Fruit fly (Drosophila melanogaster) whole organism, embryonic: ENCODE results near the gene CG34181.

Experiments used
- Adf1 ChIP-seq: fragments of 200-800 bp; sonication (Bioruptor generic); IDR thresholded peaks from 2 replicates; pipeline ENCODE4 v1.3.6; 2022; ENCODE audit warnings: missing biosample characterization, missing genetic modification characterization
- CG10654 ChIP-seq: fragments of 200-800 bp; sonication (Bioruptor generic); optimal IDR thresholded peaks from 2 replicates; lab custom pipeline; 2016; ENCODE audit warnings: missing biosample characterization, missing genetic modification characterization
- CG10959 ChIP-seq: fragments of 200-800 bp; sonication (Bioruptor generic); IDR thresholded peaks from 2 replicates; pipeline ENCODE4 v1.3.6; 2022; ENCODE audit warnings: missing biosample characterization, missing genetic modification characterization
- CG12769 ChIP-seq: fragments of 200-800 bp; sonication (Bioruptor generic); optimal IDR thresholded peaks from 2 replicates; lab custom pipeline; 2019; ENCODE audit warnings: missing biosample characterization, mild to moderate bottlenecking, missing genetic modification characterization, moderate library complexity
- CG13894 ChIP-seq: fragments of 200-800 bp; sonication (Bioruptor generic); optimal IDR thresholded peaks from 3 replicates; lab custom pipeline; 2018; ENCODE audit warnings: missing biosample characterization, mild to moderate bottlenecking, missing genetic modification characterization, moderate library complexity
- CG15479 ChIP-seq: fragments of 200-800 bp; sonication (Bioruptor generic); optimal IDR thresholded peaks from 3 replicates; lab custom pipeline; 2019; ENCODE audit warnings: missing biosample characterization, mild to moderate bottlenecking, missing genetic modification characterization, moderate library complexity
- CG15601 ChIP-seq: fragments of 200-800 bp; sonication (Bioruptor generic); optimal IDR thresholded peaks from 3 replicates; lab custom pipeline; 2019; ENCODE audit warnings: missing biosample characterization, mild to moderate bottlenecking, missing genetic modification characterization, moderate library complexity
- CG18619 ChIP-seq: fragments of 200-800 bp; sonication (Bioruptor generic); optimal IDR thresholded peaks from 3 replicates; lab custom pipeline; 2017; ENCODE audit warnings: missing biosample characterization, mild to moderate bottlenecking, missing genetic modification characterization
- CG34376 ChIP-seq: fragments of 200-800 bp; sonication (Bioruptor generic); optimal IDR thresholded peaks from 2 replicates; lab custom pipeline; 2018; ENCODE audit warnings: missing biosample characterization, mild to moderate bottlenecking, missing genetic modification characterization
- CG5953 ChIP-seq: fragments of 200-800 bp; sonication (Bioruptor generic); IDR thresholded peaks from 2 replicates; pipeline ENCODE4 v1.3.6; 2022; ENCODE audit warnings: missing biosample characterization, missing genetic modification characterization
- CG6654 ChIP-seq: fragments of 200-800 bp; sonication (Bioruptor generic); optimal IDR thresholded peaks from 2 replicates; lab custom pipeline; 2017; ENCODE audit warnings: missing biosample characterization, mild to moderate bottlenecking, missing genetic modification characterization
- CG7372 ChIP-seq: fragments of 200-800 bp; sonication (Bioruptor generic); IDR thresholded peaks from 2 replicates; pipeline ENCODE4 v1.3.6; 2022; ENCODE audit warnings: missing biosample characterization, missing genetic modification characterization
- CG9437 ChIP-seq: fragments of 200-800 bp; sonication (Bioruptor generic); optimal IDR thresholded peaks from 2 replicates; lab custom pipeline; 2018; ENCODE audit warnings: missing biosample characterization, mild to moderate bottlenecking, missing genetic modification characterization
- CG9727 ChIP-seq: fragments of 200-800 bp; sonication (Bioruptor generic); optimal IDR thresholded peaks from 3 replicates; lab custom pipeline; 2017; ENCODE audit warnings: missing biosample characterization, mild to moderate bottlenecking, missing genetic modification characterization
- CG9817 ChIP-seq: fragments of 200-800 bp; sonication (Bioruptor generic); optimal IDR thresholded peaks from 2 replicates; lab custom pipeline; 2018; ENCODE audit warnings: missing biosample characterization, mild to moderate bottlenecking, missing genetic modification characterization, moderate library complexity
- CTCF ChIP-seq: fragments of 200-800 bp; sonication (Bioruptor generic); optimal IDR thresholded peaks from 2 replicates; lab custom pipeline; 2017; ENCODE audit warnings: missing biosample characterization, mild to moderate bottlenecking, missing genetic modification characterization, moderate library complexity
- HLH54F ChIP-seq: fragments of 200-800 bp; sonication (Bioruptor generic); optimal IDR thresholded peaks from 3 replicates; lab custom pipeline; 2016; ENCODE audit warnings: missing biosample characterization, missing genetic modification characterization
- Hmr ChIP-seq: fragments of 200-800 bp; sonication (Bioruptor generic); optimal IDR thresholded peaks from 3 replicates; lab custom pipeline; 2017; ENCODE audit warnings: mild to moderate bottlenecking, missing biosample characterization, missing genetic modification reagents, missing genetic modification characterization
- Hr3 ChIP-seq: fragments of 200-800 bp; sonication (Bioruptor generic); optimal IDR thresholded peaks from 3 replicates; lab custom pipeline; 2016; ENCODE audit warnings: missing biosample characterization, missing genetic modification characterization
- Lim3 ChIP-seq: fragments of 200-800 bp; sonication (Bioruptor generic); IDR thresholded peaks from 2 replicates; pipeline ENCODE4 v1.3.6; 2022; ENCODE audit warnings: missing biosample characterization, missing genetic modification characterization
- Med ChIP-seq: fragments of 200-800 bp; sonication (Bioruptor generic); peaks from one replicate; lab custom pipeline; 2016; ENCODE audit warnings: missing biosample characterization, missing genetic modification characterization, mild to moderate bottlenecking, inconsistent platforms, moderate library complexity
- Pdp1 ChIP-seq, 2 experiments: fragments of 200-800 bp; sonication (Bioruptor generic); optimal IDR thresholded peaks; 3 replicates each; lab custom pipeline; 2016; ENCODE audit warnings: missing biosample characterization in 2 of 2, missing genetic modification characterization in 2 of 2, mild to moderate bottlenecking in 1 of 2, moderate library complexity in 1 of 2
- Rfx ChIP-seq: fragments of 200-800 bp; sonication (Bioruptor generic); IDR thresholded peaks from 2 replicates; pipeline ENCODE4 v1.3.6; 2022; ENCODE audit warnings: missing biosample characterization, missing genetic modification characterization
- Xbp1 ChIP-seq: fragments of 200-800 bp; sonication (Bioruptor generic); optimal IDR thresholded peaks from 3 replicates; lab custom pipeline; 2016; ENCODE audit warnings: missing biosample characterization, mild to moderate bottlenecking, missing genetic modification characterization
- chinmo ChIP-seq: fragments of 200-800 bp; sonication (Bioruptor generic); IDR thresholded peaks from 4 replicates; pipeline ENCODE4 v1.3.6; 2022; ENCODE audit warnings: missing biosample characterization, missing genetic modification characterization; ENCODE audit not compliant: partially characterized antibody
- crp ChIP-seq, 2 experiments: fragments of 200-800 bp; sonication (Bioruptor generic); optimal IDR thresholded peaks; 2 replicates in 1 of 2; 3 replicates in 1 of 2; lab custom pipeline; 2017; ENCODE audit warnings: missing biosample characterization in 2 of 2, missing genetic modification characterization in 2 of 2, mild to moderate bottlenecking in 1 of 2, moderate library complexity in 1 of 2
- danr ChIP-seq: fragments of 200-800 bp; sonication (Bioruptor generic); IDR thresholded peaks from 2 replicates; pipeline ENCODE4 v1.3.6; 2022; ENCODE audit warnings: missing biosample characterization, missing genetic modification characterization
- exex ChIP-seq: fragments of 200-800 bp; sonication (Bioruptor generic); optimal IDR thresholded peaks from 4 replicates; lab custom pipeline; 2018; ENCODE audit warnings: missing biosample characterization, mild to moderate bottlenecking, missing genetic modification characterization, moderate library complexity
- grn ChIP-seq: fragments of 200-800 bp; sonication (Bioruptor generic); optimal IDR thresholded peaks from 3 replicates; lab custom pipeline; 2017; ENCODE audit warnings: missing biosample characterization, missing genetic modification characterization
- gro ChIP-seq: fragments of 200-800 bp; sonication (Bioruptor generic); optimal IDR thresholded peaks from 2 replicates; lab custom pipeline; 2016; ENCODE audit warnings: missing biosample characterization, missing genetic modification characterization
- hth ChIP-seq: fragments of >200 bp; optimal IDR thresholded peaks from 2 replicates; lab custom pipeline; 2017; ENCODE audit warnings: inconsistent platforms
- inv ChIP-seq: fragments of 200-800 bp; sonication (Bioruptor generic); IDR thresholded peaks from 2 replicates; pipeline ENCODE4 v1.3.6; 2022; ENCODE audit warnings: missing biosample characterization, missing genetic modification characterization; ENCODE audit not compliant: partially characterized antibody
- p53 ChIP-seq: fragments of 200-800 bp; sonication (Bioruptor generic); optimal IDR thresholded peaks from 2 replicates; lab custom pipeline; 2016; ENCODE audit warnings: missing biosample characterization, missing genetic modification characterization
- pita ChIP-seq: fragments of 200-800 bp; sonication (Bioruptor generic); optimal IDR thresholded peaks from 2 replicates; lab custom pipeline; 2017; ENCODE audit warnings: missing biosample characterization, mild to moderate bottlenecking, missing genetic modification characterization
- sima ChIP-seq: fragments of 200-800 bp; sonication (Bioruptor generic); optimal IDR thresholded peaks from 2 replicates; lab custom pipeline; 2016; ENCODE audit warnings: missing biosample characterization, missing genetic modification characterization
- sob ChIP-seq: fragments of 200-800 bp; sonication (Bioruptor generic); IDR thresholded peaks from 2 replicates; pipeline ENCODE4 v1.3.6; 2022; ENCODE audit warnings: missing biosample characterization, missing genetic modification characterization
- zen2 ChIP-seq: fragments of 200-800 bp; sonication (Bioruptor generic); IDR thresholded peaks from 3 replicates; pipeline ENCODE4 v1.3.6; 2022; ENCODE audit warnings: missing biosample characterization, missing genetic modification characterization; ENCODE audit not compliant: partially characterized antibody

Gene CG34181

dm6 chr2L:9333300-9333876 is 34.1 kb upstream of the CG34181 start, which contains the start of gene Eaat1:
Eaat1 (plus strand) TSS chr2L:9333567.
- TF ChIP-seq chinmo (GFP tag; lab: Robert Waterston, UW) (0 out of 4 replicates have a peak, but pooled peaks have one; percentile 14), hth (lab: Kevin White, UChicago) (no peak), Adf1 (GFP tag; lab: Robert Waterston, UW) (peak; percentile 90), CG9437 (GFP tag; lab: Kevin White, UChicago) (no peak), inv (GFP tag; lab: Robert Waterston, UW) (no peak), CG9817 (tag; lab: Kevin White, UChicago) (no peak), Med (peak; percentile 67), Xbp1 (no peak), Rfx (no peak), CG10654 (GFP tag; lab: Kevin White, UChicago) (no peak), CG7372 (GFP tag; lab: Robert Waterston, UW) (peak; percentile 66), Pdp1 (GFP tag; optimal IDR thresholded peaks at IDR 0.05; lab: Kevin White, UChicago) (peak in 1 of 2 experiments; percentile 3), Lim3 (GFP tag; lab: Robert Waterston, UW) (no peak), sob (no peak)

DNA sequence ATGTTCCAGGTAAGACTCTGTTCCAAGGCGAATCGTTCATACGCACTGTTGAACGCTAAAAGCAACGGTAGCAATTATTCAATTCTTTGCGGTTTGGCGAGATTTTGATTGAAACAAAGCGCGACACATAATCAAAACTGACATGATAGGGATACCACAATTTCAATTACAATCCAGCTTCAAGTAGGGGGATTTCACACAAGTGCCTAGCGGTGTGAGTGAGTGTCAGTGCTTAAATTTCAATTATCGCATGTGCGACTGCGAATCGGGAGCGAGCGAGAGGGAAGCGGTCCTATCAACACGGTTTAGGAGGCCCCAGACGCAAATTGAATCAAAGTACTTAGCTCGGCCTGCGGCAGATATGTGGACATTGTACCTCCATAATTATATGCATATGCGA is 28.6 kb upstream of the CG34181 start:
- peak; percentile 2 for TF ChIP-seq CG34376 (GFP tag; lab: Kevin White, UChicago)
- no peak for TF ChIP-seq zen2 (GFP tag; lab: Robert Waterston, UW)
- TF ChIP-seq crp (GFP tag; optimal IDR thresholded peaks at IDR 0.05; lab: Kevin White, UChicago): no peak
- TF ChIP-seq CG9727 (GFP tag; lab: Kevin White, UChicago): no peak
- TF ChIP-seq gro (GFP tag; lab: Kevin White, UChicago): no peak
- no peak for TF ChIP-seq Hmr (GFP tag; lab: Kevin White, UChicago)

DNA sequence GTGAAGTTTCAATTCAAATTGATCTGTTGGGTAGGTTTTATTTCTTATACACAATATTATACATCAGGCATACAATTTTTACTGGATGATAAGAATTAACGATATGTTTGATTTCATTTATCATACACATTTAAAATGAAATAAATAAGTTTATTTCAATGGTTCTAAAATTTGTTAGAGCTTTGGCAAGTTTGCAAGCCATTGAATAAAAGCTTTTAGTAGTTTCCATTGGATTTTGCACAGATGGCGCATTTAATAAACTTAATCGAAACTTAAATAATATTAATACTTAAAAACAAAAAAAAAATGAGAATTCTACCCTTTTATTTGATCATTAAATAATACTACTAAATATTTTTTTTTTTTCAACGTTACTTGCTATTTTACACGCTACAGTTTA is 25.5 kb upstream of the CG34181 start:
- TF ChIP-seq danr (GFP tag; lab: Robert Waterston, UW) (no peak), grn (no peak), CTCF (GFP tag; lab: Kevin White, UChicago) (peak; percentile 88), CG6654 (GFP tag; lab: Kevin White, UChicago) (peak; percentile 91), CG13894 (tag; lab: Kevin White, UChicago) (peak; percentile 14)

dm6 chr2L:9342532-9342931 is 24.9 kb upstream of the CG34181 start, which contains the start of gene CG3748:
CG3748 (plus strand) TSS chr2L:9342832.
- TF ChIP-seq pita (no peak), exex (tag; lab: Kevin White, UChicago) (no peak), CG15479 (GFP tag; lab: Kevin White, UChicago) (no peak)

DNA sequence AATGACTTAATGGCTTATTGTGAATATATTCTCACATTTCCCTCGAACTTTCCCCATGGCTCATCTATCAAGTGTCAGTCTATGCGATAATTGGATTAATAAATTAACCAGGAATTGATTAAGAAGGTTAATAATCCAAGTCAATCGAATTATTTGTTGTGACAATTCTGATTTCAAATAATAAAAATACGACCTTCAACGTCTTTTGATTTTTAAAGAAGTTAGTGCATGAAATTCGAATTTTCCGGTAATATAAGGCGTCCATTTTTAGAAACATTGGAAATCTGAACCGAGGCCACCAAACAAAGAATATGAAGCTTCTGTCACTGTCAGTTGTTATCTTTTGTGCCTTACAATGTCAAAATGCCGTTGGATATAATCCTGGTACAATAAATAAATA is 18.2 kb upstream of the CG34181 start, which contains the start of gene CG43350:
Gene CG43350 (plus strand): TSS at position 301 of the 400 bp plus-strand sequence.
- TF ChIP-seq HLH54F (GFP tag; lab: Kevin White, UChicago) (no peak), p53 (GFP tag; lab: Kevin White, UChicago) (no peak), CG34376 (GFP tag; lab: Kevin White, UChicago) (no peak), CG5953 (no peak), CG15601 (tag; lab: Kevin White, UChicago) (no peak), CG10959 (no peak), sima (GFP tag; lab: Kevin White, UChicago) (no peak), Hr3 (GFP tag; lab: Kevin White, UChicago) (no peak), CG18619 (no peak), CG12769 (no peak)
